Fruit fly (Drosophila melanogaster) whole organism, embryonic: Measurements from ENCODE around the gene CG14795.

Experiments
- ATbp ChIP-seq: fragments of 200-800 bp; sonication (Bioruptor generic); optimal IDR thresholded peaks from 2 replicates; lab custom pipeline; 2017; ENCODE audit warnings: missing biosample characterization, mild to moderate bottlenecking, missing genetic modification characterization, missing genetic modification reagents
- Asciz ChIP-seq: fragments of 200-800 bp; sonication (Bioruptor generic); optimal IDR thresholded peaks from 2 replicates; lab custom pipeline; 2017; ENCODE audit warnings: missing biosample characterization, mild to moderate bottlenecking, missing genetic modification characterization, missing genetic modification reagents
- CG10543 ChIP-seq: fragments of 200-800 bp; sonication (Bioruptor generic); optimal IDR thresholded peaks from 3 replicates; lab custom pipeline; 2017; ENCODE audit warnings: missing biosample characterization, mild to moderate bottlenecking, missing genetic modification characterization, moderate library complexity
- CG12236 ChIP-seq: fragments of 200-800 bp; sonication (Bioruptor generic); optimal IDR thresholded peaks from 2 replicates; lab custom pipeline; 2016; ENCODE audit warnings: missing biosample characterization, missing genetic modification characterization
- CG14441 ChIP-seq: fragments of 200-800 bp; sonication (Bioruptor generic); IDR thresholded peaks from 2 replicates; pipeline ENCODE4 v1.3.6; 2022; ENCODE audit warnings: missing biosample characterization, missing genetic modification characterization
- CG15514 ChIP-seq: fragments of 200-800 bp; sonication (Bioruptor generic); optimal IDR thresholded peaks from 3 replicates; lab custom pipeline; 2017; ENCODE audit warnings: missing biosample characterization, missing genetic modification characterization, mild to moderate bottlenecking, moderate library complexity, missing genetic modification reagents
- CG2889 ChIP-seq: fragments of 200-800 bp; sonication (Bioruptor generic); IDR thresholded peaks from 3 replicates; pipeline ENCODE4 v1.3.6; 2022; ENCODE audit warnings: missing biosample characterization, missing genetic modification characterization
- CG30020 ChIP-seq: fragments of 200-800 bp; optimal IDR thresholded peaks from 2 replicates; lab custom pipeline; 2019; ENCODE audit warnings: missing biosample characterization, mild to moderate bottlenecking, missing genetic modification characterization, moderate library complexity
- CG30431 ChIP-seq: fragments of 200-800 bp; sonication (Bioruptor generic); optimal IDR thresholded peaks from 2 replicates; lab custom pipeline; 2017; ENCODE audit warnings: missing biosample characterization, missing genetic modification characterization
- CG5180 ChIP-seq: fragments of 200-800 bp; sonication (Bioruptor generic); optimal IDR thresholded peaks from 3 replicates; lab custom pipeline; 2017; ENCODE audit warnings: missing biosample characterization, missing genetic modification characterization, mild to moderate bottlenecking, moderate library complexity, missing genetic modification reagents
- CG6175 ChIP-seq: fragments of 200-800 bp; sonication (Bioruptor generic); IDR thresholded peaks from 3 replicates; pipeline ENCODE4 v1.3.6; 2022; ENCODE audit warnings: missing biosample characterization, missing genetic modification characterization
- CG7372 ChIP-seq: fragments of 200-800 bp; sonication (Bioruptor generic); IDR thresholded peaks from 2 replicates; pipeline ENCODE4 v1.3.6; 2022; ENCODE audit warnings: missing biosample characterization, missing genetic modification characterization
- CG7839 ChIP-seq: fragments of 200-800 bp; sonication (Bioruptor generic); optimal IDR thresholded peaks from 3 replicates; lab custom pipeline; 2018; ENCODE audit warnings: missing biosample characterization, mild to moderate bottlenecking, missing genetic modification characterization, moderate library complexity
- CG7987 ChIP-seq: fragments of 200-800 bp; sonication (Bioruptor generic); optimal IDR thresholded peaks from 2 replicates; lab custom pipeline; 2018; ENCODE audit warnings: missing biosample characterization, mild to moderate bottlenecking, missing genetic modification characterization, moderate library complexity
- CG8281 ChIP-seq: fragments of 200-800 bp; sonication (Bioruptor generic); optimal IDR thresholded peaks from 2 replicates; lab custom pipeline; 2018; ENCODE audit warnings: missing biosample characterization, mild to moderate bottlenecking, missing genetic modification characterization, moderate library complexity
- CG9215 ChIP-seq: fragments of 200-800 bp; sonication (Bioruptor generic); IDR thresholded peaks from 2 replicates; pipeline ENCODE4 v1.3.6; 2022; ENCODE audit warnings: missing biosample characterization, missing genetic modification characterization
- CG9876 ChIP-seq: fragments of 200-800 bp; sonication (Bioruptor generic); optimal IDR thresholded peaks from 2 replicates; lab custom pipeline; 2016; ENCODE audit warnings: missing biosample characterization, missing genetic modification characterization
- Camta ChIP-seq: fragments of 200-800 bp; sonication (Bioruptor generic); optimal IDR thresholded peaks from 2 replicates; lab custom pipeline; 2016; ENCODE audit warnings: missing biosample characterization, missing genetic modification characterization
- HLH3B ChIP-seq: fragments of 200-800 bp; sonication (Bioruptor generic); IDR thresholded peaks from 2 replicates; pipeline ENCODE4 v1.3.6; 2022; ENCODE audit warnings: missing biosample characterization, missing genetic modification characterization
- Hand ChIP-seq: fragments of 200-800 bp; sonication (Bioruptor generic); optimal IDR thresholded peaks from 2 replicates; lab custom pipeline; 2017; ENCODE audit warnings: mild to moderate bottlenecking, missing biosample characterization, missing genetic modification reagents, missing genetic modification characterization
- Hr78 ChIP-seq, 2 experiments: fragments of 200-800 bp in 1 of 2; fragments of >200 bp in 1 of 2; sonication (Bioruptor generic) in 1 of 2; optimal IDR thresholded peaks; 2 replicates each; lab custom pipeline; 2017 to 2019; ENCODE audit warnings: missing biosample characterization in 2 of 2, missing genetic modification characterization in 2 of 2, mild to moderate bottlenecking in 1 of 2, moderate library complexity in 1 of 2
- Meics ChIP-seq: fragments of 200-800 bp; sonication (Bioruptor generic); optimal IDR thresholded peaks from 2 replicates; lab custom pipeline; 2017; ENCODE audit warnings: missing biosample characterization, mild to moderate bottlenecking, missing genetic modification characterization
- Myb ChIP-seq: fragments of 200-800 bp; sonication (Bioruptor generic); optimal IDR thresholded peaks from 2 replicates; lab custom pipeline; 2016; ENCODE audit warnings: missing biosample characterization, missing genetic modification characterization
- NFAT ChIP-seq: fragments of 200-800 bp; sonication (Bioruptor generic); IDR thresholded peaks from 2 replicates; pipeline ENCODE4 v1.3.6; 2022; ENCODE audit warnings: missing biosample characterization, missing genetic modification characterization
- NfI ChIP-seq: fragments of 200-800 bp; sonication (Bioruptor generic); optimal IDR thresholded peaks from 3 replicates; lab custom pipeline; 2018; ENCODE audit warnings: missing biosample characterization, mild to moderate bottlenecking, missing genetic modification characterization, moderate library complexity
- Rfx ChIP-seq: fragments of 200-800 bp; sonication (Bioruptor generic); IDR thresholded peaks from 2 replicates; pipeline ENCODE4 v1.3.6; 2022; ENCODE audit warnings: missing biosample characterization, missing genetic modification characterization
- Sox100B ChIP-seq: fragments of 200-800 bp; sonication (Bioruptor generic); optimal IDR thresholded peaks from 3 replicates; lab custom pipeline; 2018; ENCODE audit warnings: missing biosample characterization, mild to moderate bottlenecking, missing genetic modification characterization
- YL-1 ChIP-seq: fragments of 200-800 bp; sonication (Bioruptor generic); optimal IDR thresholded peaks from 3 replicates; lab custom pipeline; 2017; ENCODE audit warnings: missing biosample characterization, mild to moderate bottlenecking, missing genetic modification characterization
- br ChIP-seq: fragments of >200 bp; optimal IDR thresholded peaks from 2 replicates; lab custom pipeline; 2017
- bsh ChIP-seq, 2 experiments: fragments of 200-800 bp; sonication (Bioruptor generic); optimal IDR thresholded peaks; 2 replicates each; lab custom pipeline; 2017 to 2018; ENCODE audit warnings: mild to moderate bottlenecking in 2 of 2, missing biosample characterization in 2 of 2, missing genetic modification characterization in 2 of 2, moderate library complexity in 1 of 2
- dan ChIP-seq: fragments of 200-800 bp; sonication (Bioruptor generic); IDR thresholded peaks from 2 replicates; pipeline ENCODE4 v1.3.6; 2022; ENCODE audit warnings: missing biosample characterization, missing genetic modification characterization
- dpn ChIP-seq, 2 experiments: fragments of 200-800 bp; sonication (Bioruptor generic); optimal IDR thresholded peaks; 3 replicates each; lab custom pipeline; 2016; ENCODE audit warnings: missing biosample characterization in 2 of 2, missing genetic modification characterization in 2 of 2
- emc ChIP-seq: fragments of 200-800 bp; sonication (Bioruptor generic); optimal IDR thresholded peaks from 2 replicates; lab custom pipeline; 2016; ENCODE audit warnings: missing biosample characterization, missing genetic modification characterization
- fd3F ChIP-seq: fragments of 200-800 bp; sonication (Bioruptor generic); optimal IDR thresholded peaks from 2 replicates; lab custom pipeline; 2018; ENCODE audit warnings: missing biosample characterization, mild to moderate bottlenecking, missing genetic modification characterization, moderate library complexity
- grau ChIP-seq: fragments of 200-800 bp; optimal IDR thresholded peaks from 3 replicates; lab custom pipeline; 2019; ENCODE audit warnings: missing biosample characterization, mild to moderate bottlenecking, missing genetic modification characterization, moderate library complexity
- hth ChIP-seq: fragments of >200 bp; optimal IDR thresholded peaks from 2 replicates; lab custom pipeline; 2017; ENCODE audit warnings: inconsistent platforms
- insv ChIP-seq, 2 experiments: fragments of 200-800 bp; sonication (Bioruptor generic); optimal IDR thresholded peaks; 3 replicates each; lab custom pipeline; 2016 to 2018; ENCODE audit warnings: missing biosample characterization in 2 of 2, missing genetic modification characterization in 2 of 2
- jumu ChIP-seq: fragments of 200-800 bp; sonication (Bioruptor generic); optimal IDR thresholded peaks from 3 replicates; lab custom pipeline; 2016; ENCODE audit warnings: missing biosample characterization, missing genetic modification characterization
- lab ChIP-seq: fragments of 200-800 bp; sonication (Bioruptor generic); optimal IDR thresholded peaks from 3 replicates; lab custom pipeline; 2017; ENCODE audit warnings: missing biosample characterization, missing genetic modification characterization, mild to moderate bottlenecking, moderate library complexity, missing genetic modification reagents
- prd ChIP-seq, 3 experiments: fragments of >200 bp in 2 of 3; fragments of 200-800 bp in 1 of 3; sonication (Bioruptor generic) in 1 of 3; optimal IDR thresholded peaks in 2 of 3; IDR thresholded peaks in 1 of 3; 2 replicates in 2 of 3; 3 replicates in 1 of 3; pipeline versions ENCODE4 v1.3.6 to Lab custom; 2017 to 2022; ENCODE audit warnings: missing biosample characterization in 1 of 3, missing genetic modification characterization in 1 of 3
- pros ChIP-seq: fragments of 200-800 bp; sonication (Bioruptor generic); optimal IDR thresholded peaks from 3 replicates; lab custom pipeline; 2019; ENCODE audit warnings: missing biosample characterization, mild to moderate bottlenecking, missing genetic modification characterization, moderate library complexity
- repo ChIP-seq: fragments of 200-800 bp; sonication (Bioruptor generic); optimal IDR thresholded peaks from 2 replicates; lab custom pipeline; 2016; ENCODE audit warnings: missing biosample characterization, missing genetic modification characterization
- schlank ChIP-seq: fragments of 200-800 bp; sonication (Bioruptor generic); optimal IDR thresholded peaks from 2 replicates; lab custom pipeline; 2018; ENCODE audit warnings: missing biosample characterization, mild to moderate bottlenecking, missing genetic modification characterization
- sd ChIP-seq: fragments of 200-800 bp; sonication (Bioruptor generic); optimal IDR thresholded peaks from 3 replicates; lab custom pipeline; 2018; ENCODE audit warnings: missing biosample characterization, mild to moderate bottlenecking, missing genetic modification characterization, moderate library complexity
- sens-2 ChIP-seq: fragments of 200-800 bp; sonication (Bioruptor generic); IDR thresholded peaks from 2 replicates; pipeline ENCODE4 v1.3.6; 2022; ENCODE audit warnings: missing biosample characterization, missing genetic modification characterization
- sr ChIP-seq: fragments of 200-800 bp; sonication (Bioruptor generic); IDR thresholded peaks from 3 replicates; pipeline ENCODE4 v1.3.6; 2022; ENCODE audit warnings: missing biosample characterization, missing genetic modification characterization
- tin ChIP-seq: fragments of 200-800 bp; sonication (Bioruptor generic); optimal IDR thresholded peaks from 3 replicates; lab custom pipeline; 2016; ENCODE audit warnings: missing biosample characterization, missing genetic modification characterization
- ttk ChIP-seq: fragments of 200-800 bp; sonication (Bioruptor generic); IDR thresholded peaks from 2 replicates; pipeline ENCODE4 v2.1.2; 2022; ENCODE audit warnings: missing biosample characterization, missing genetic modification characterization

The CG14795 gene

DNA sequence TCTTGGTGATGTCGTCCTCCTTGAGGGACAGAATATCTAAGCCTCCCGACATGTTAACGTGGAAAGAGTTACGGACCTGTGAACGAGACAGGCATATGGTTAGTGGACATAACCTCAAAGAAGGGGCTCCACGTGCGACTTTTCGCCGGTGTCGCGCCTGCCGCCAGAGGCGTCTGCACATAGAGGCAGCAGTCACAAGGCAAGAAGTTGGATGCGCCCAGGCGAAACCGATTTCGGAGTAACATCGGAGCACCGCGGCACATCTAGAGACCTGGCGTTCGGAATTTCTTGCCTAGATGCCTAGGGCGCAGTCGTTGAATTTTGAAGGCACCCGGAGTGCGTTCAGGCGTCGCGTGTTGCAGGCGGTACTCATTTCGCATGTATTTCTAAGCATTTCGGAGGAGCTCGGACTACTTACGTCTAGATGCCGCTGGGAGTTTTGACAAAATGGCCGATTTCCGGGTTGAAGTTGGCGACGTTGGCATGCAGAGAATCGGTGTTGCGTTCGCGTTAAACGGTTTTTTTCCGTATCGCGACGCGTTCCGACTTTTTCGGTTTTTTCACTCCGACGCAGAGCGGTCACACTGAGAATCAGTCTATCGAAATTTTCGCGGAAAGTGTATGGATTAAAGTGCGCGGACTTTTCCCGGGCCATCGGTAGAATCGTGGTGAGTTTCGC, 29.6 kb downstream of the CG14795 start, which contains the start of the genes sta and inc (continued):
- TF ChIP-seq CG8281 (tag; lab: Kevin White, UChicago): no peak
- TF ChIP-seq br (lab: Kevin White, UChicago): no peak
- TF ChIP-seq CG10543 (GFP tag; lab: Kevin White, UChicago): peak; percentile 82
- peak; percentile 67 for TF ChIP-seq schlank (tag; lab: Kevin White, UChicago)
- TF ChIP-seq CG5180 (GFP tag; lab: Kevin White, UChicago): peak; percentile 50
- TF ChIP-seq Hand: peak; percentile 80
- TF ChIP-seq CG12236 (GFP tag; lab: Kevin White, UChicago): no peak
- TF ChIP-seq sd (tag; lab: Kevin White, UChicago): peak; percentile 78
- TF ChIP-seq CG7839 (tag; lab: Kevin White, UChicago): peak; percentile 61
- TF ChIP-seq ATbp (GFP tag; lab: Kevin White, UChicago): peak; percentile 71
- TF ChIP-seq hth (lab: Kevin White, UChicago): no peak
- TF ChIP-seq pros (GFP tag; lab: Kevin White, UChicago): peak; percentile 32
- peak; percentile 80 for TF ChIP-seq Rfx (GFP tag; lab: Robert Waterston, UW)
- TF ChIP-seq dan (GFP tag; lab: Robert Waterston, UW): no peak
- TF ChIP-seq NFAT (GFP tag; lab: Robert Waterston, UW): peak; percentile 58; the same call in 1 of the 2 replicates
- TF ChIP-seq CG9876 (GFP tag; lab: Kevin White, UChicago): peak; percentile 46
- peak; percentile 54 for TF ChIP-seq repo (GFP tag; lab: Kevin White, UChicago)
- TF ChIP-seq YL-1 (GFP tag; lab: Kevin White, UChicago): peak; percentile 94
- no peak for TF ChIP-seq Sox100B (GFP tag; lab: Kevin White, UChicago)
- peak; percentile 91 for TF ChIP-seq CG7987 (GFP tag; lab: Kevin White, UChicago)
- TF ChIP-seq CG9215 (GFP tag; lab: Robert Waterston, UW): no peak
- TF ChIP-seq Asciz (GFP tag; lab: Kevin White, UChicago): peak; percentile 65
- 0 out of 3 replicates have a peak, but pooled peaks have one; percentile 20 for TF ChIP-seq CG6175 (GFP tag; lab: Robert Waterston, UW)
- TF ChIP-seq Camta: peak; percentile 28
- peak; percentile 78 for TF ChIP-seq Myb (GFP tag; lab: Kevin White, UChicago)
- TF ChIP-seq tin (GFP tag; lab: Kevin White, UChicago): peak; percentile 31
- TF ChIP-seq CG2889 (GFP tag; lab: Robert Waterston, UW): no peak
- peak; percentile 26 for TF ChIP-seq CG30431
- no peak for TF ChIP-seq Hr78 (GFP tag; optimal IDR thresholded peaks at IDR 0.05; lab: Kevin White, UChicago)
- TF ChIP-seq jumu (GFP tag; lab: Kevin White, UChicago): peak; percentile 7
- TF ChIP-seq emc (GFP tag; lab: Kevin White, UChicago): no peak
- TF ChIP-seq bsh (GFP tag; optimal IDR thresholded peaks at IDR 0.05; lab: Kevin White, UChicago): peak in 1 of 2 experiments; percentile 49
- TF ChIP-seq CG14441 (GFP tag; lab: Robert Waterston, UW): no peak
- peak; percentile 32 for TF ChIP-seq fd3F (GFP tag; lab: Kevin White, UChicago)
- TF ChIP-seq HLH3B (GFP tag; lab: Robert Waterston, UW): peak; percentile 31; the same call in 1 of the 2 replicates
- 0 out of 3 replicates have a peak, but pooled peaks have one; percentile 8 for TF ChIP-seq sr (GFP tag; lab: Robert Waterston, UW)
- TF ChIP-seq Meics (GFP tag; lab: Kevin White, UChicago): peak; percentile 87
- TF ChIP-seq prd (optimal IDR thresholded peaks at IDR 0.05; lab: Kevin White, UChicago): no peak
- TF ChIP-seq prd (GFP tag; IDR thresholded peaks at IDR 0.05; lab: Robert Waterston, UW): 0 out of 3 replicates have a peak, but pooled peaks have one; percentile 40
- 0 out of 2 replicates have a peak, but pooled peaks have one; percentile 19 for TF ChIP-seq CG7372
- TF ChIP-seq CG15514 (GFP tag; lab: Kevin White, UChicago): peak; percentile 89
- TF ChIP-seq NfI (GFP tag; lab: Kevin White, UChicago): peak; percentile 75
- TF ChIP-seq lab: peak; percentile 92
- TF ChIP-seq CG30020 (tag; lab: Kevin White, UChicago): peak; percentile 26
- peak; percentile 32; the same call in 1 of the 2 replicates for TF ChIP-seq ttk (GFP tag; lab: Robert Waterston, UW)
- TF ChIP-seq dpn (GFP tag; optimal IDR thresholded peaks at IDR 0.05; lab: Kevin White, UChicago): peak; percentile 12 to 67
- TF ChIP-seq insv (GFP tag; optimal IDR thresholded peaks at IDR 0.05; lab: Kevin White, UChicago): peak in 1 of 2 experiments; percentile 59
- 0 out of 2 replicates have a peak, but pooled peaks have one; percentile 8 for TF ChIP-seq sens-2 (GFP tag; lab: Robert Waterston, UW)
- TF ChIP-seq grau: peak; percentile 61
